Fruit fly (Drosophila melanogaster) whole organism, prepupa: ENCODE results near the gene PGRP-SB1.

ENCODE experiments used
- Blimp-1 ChIP-seq: fragments of 200-800 bp; sonication (Bioruptor generic); optimal IDR thresholded peaks from 3 replicates; lab custom pipeline; 2017; ENCODE audit warnings: missing biosample characterization, missing genetic modification characterization, mild to moderate bottlenecking, moderate library complexity, missing genetic modification reagents
- CG10631 ChIP-seq: fragments of 200-800 bp; sonication (Bioruptor generic); optimal IDR thresholded peaks from 2 replicates; lab custom pipeline; 2016; ENCODE audit warnings: missing biosample characterization, missing genetic modification characterization
- CG11294 ChIP-seq: fragments of 200-800 bp; sonication (Bioruptor generic); IDR thresholded peaks from 2 replicates; pipeline ENCODE4 v1.3.6; 2022; ENCODE audit warnings: missing biosample characterization, missing genetic modification characterization
- CG11762 ChIP-seq: fragments of 200-800 bp; sonication (Bioruptor generic); optimal IDR thresholded peaks from 3 replicates; lab custom pipeline; 2016; ENCODE audit warnings: missing biosample characterization, missing genetic modification characterization; ENCODE audit not compliant: insufficient read depth
- CG15336 ChIP-seq: fragments of 200-800 bp; sonication (Bioruptor generic); IDR thresholded peaks from 2 replicates; pipeline ENCODE4 v1.3.6; 2022; ENCODE audit warnings: missing biosample characterization, missing genetic modification characterization
- CG31627 ChIP-seq: fragments of 200-800 bp; sonication (Bioruptor generic); optimal IDR thresholded peaks from 3 replicates; lab custom pipeline; 2016; ENCODE audit warnings: missing biosample characterization, missing genetic modification characterization
- CG32006 ChIP-seq: fragments of 200-800 bp; sonication (Bioruptor generic); optimal IDR thresholded peaks from 3 replicates; lab custom pipeline; 2017; ENCODE audit warnings: missing biosample characterization, mild to moderate bottlenecking, missing genetic modification characterization
- CG4318 ChIP-seq: fragments of 200-800 bp; sonication (Bioruptor generic); optimal IDR thresholded peaks from 3 replicates; lab custom pipeline; 2017; ENCODE audit warnings: missing biosample characterization, mild to moderate bottlenecking, missing genetic modification characterization
- CG6276 ChIP-seq: fragments of 200-800 bp; sonication (Bioruptor generic); optimal IDR thresholded peaks from 2 replicates; lab custom pipeline; 2017; ENCODE audit warnings: missing biosample characterization, mild to moderate bottlenecking, missing genetic modification characterization
- CG8119 ChIP-seq: fragments of 200-800 bp; sonication (Bioruptor generic); IDR thresholded peaks from 3 replicates; pipeline ENCODE4 v1.3.6; 2022; ENCODE audit warnings: missing biosample characterization, missing genetic modification characterization
- CG8319 ChIP-seq: fragments of 200-800 bp; sonication (Bioruptor generic); optimal IDR thresholded peaks from 3 replicates; lab custom pipeline; 2016; ENCODE audit warnings: missing biosample characterization, missing genetic modification characterization
- Eip78C ChIP-seq: fragments of 200-800 bp; sonication (Bioruptor generic); peaks from one replicate; lab custom pipeline; 2016; ENCODE audit warnings: missing biosample characterization, missing genetic modification characterization
- Eip93F ChIP-seq: fragments of 200-800 bp; sonication (Bioruptor generic); optimal IDR thresholded peaks from 2 replicates; lab custom pipeline; 2016; ENCODE audit warnings: missing biosample characterization, mild to moderate bottlenecking, missing genetic modification characterization
- Ets21C ChIP-seq: fragments of 200-800 bp; sonication (Bioruptor generic); optimal IDR thresholded peaks from 3 replicates; lab custom pipeline; 2016; ENCODE audit warnings: missing biosample characterization, missing genetic modification characterization
- Ets96B ChIP-seq: fragments of 200-800 bp; optimal IDR thresholded peaks from 2 replicates; lab custom pipeline; 2019; ENCODE audit warnings: missing biosample characterization, mild to moderate bottlenecking, missing genetic modification characterization, moderate library complexity
- Gug ChIP-seq: fragments of 200-800 bp; sonication (Bioruptor generic); IDR thresholded peaks from 2 replicates; pipeline ENCODE4 v1.3.6; 2022; ENCODE audit warnings: missing biosample characterization, missing genetic modification characterization
- Hr38 ChIP-seq: sonication (Bioruptor generic); optimal IDR thresholded peaks from 2 replicates; lab custom pipeline; 2016; ENCODE audit warnings: missing biosample characterization, missing genetic modification characterization
- Hr39 ChIP-seq: fragments of 200-800 bp; sonication (Bioruptor generic); optimal IDR thresholded peaks from 2 replicates; lab custom pipeline; 2016; ENCODE audit warnings: missing biosample characterization, missing genetic modification characterization
- Hr4 ChIP-seq: fragments of 200-800 bp; sonication (Bioruptor generic); optimal IDR thresholded peaks from 3 replicates; lab custom pipeline; 2016; ENCODE audit warnings: missing biosample characterization, missing genetic modification characterization
- Lpt ChIP-seq: fragments of 200-800 bp; sonication (Bioruptor generic); optimal IDR thresholded peaks from 3 replicates; lab custom pipeline; 2016; ENCODE audit warnings: missing biosample characterization, missing genetic modification characterization
- OdsH ChIP-seq: fragments of 200-800 bp; sonication (Bioruptor generic); optimal IDR thresholded peaks from 3 replicates; lab custom pipeline; 2016; ENCODE audit warnings: missing biosample characterization, missing genetic modification characterization
- Sox14 ChIP-seq: fragments of 200-800 bp; sonication (Bioruptor generic); optimal IDR thresholded peaks from 3 replicates; lab custom pipeline; 2016; ENCODE audit warnings: missing biosample characterization, missing genetic modification characterization
- achi ChIP-seq: fragments of 200-800 bp; sonication (Bioruptor generic); optimal IDR thresholded peaks from 3 replicates; lab custom pipeline; 2016; ENCODE audit warnings: missing biosample characterization, missing genetic modification characterization
- cyc ChIP-seq: fragments of 200-800 bp; sonication (Bioruptor generic); optimal IDR thresholded peaks from 3 replicates; lab custom pipeline; 2016; ENCODE audit warnings: missing biosample characterization, missing genetic modification characterization
- dac ChIP-seq: fragments of 200-800 bp; sonication (Bioruptor generic); optimal IDR thresholded peaks from 2 replicates; lab custom pipeline; 2017; ENCODE audit warnings: missing biosample characterization, mild to moderate bottlenecking, missing genetic modification characterization
- esn ChIP-seq: fragments of 200-800 bp; sonication (Bioruptor generic); optimal IDR thresholded peaks from 2 replicates; lab custom pipeline; 2016; ENCODE audit warnings: missing biosample characterization, mild to moderate bottlenecking, missing genetic modification characterization, moderate library complexity
- fd85E ChIP-seq: fragments of 200-800 bp; sonication (Bioruptor generic); optimal IDR thresholded peaks from 3 replicates; lab custom pipeline; 2016; ENCODE audit warnings: missing biosample characterization, missing genetic modification characterization
- fkh ChIP-seq: fragments of 200-800 bp; sonication (Bioruptor generic); optimal IDR thresholded peaks from 3 replicates; lab custom pipeline; 2017; ENCODE audit warnings: missing biosample characterization, mild to moderate bottlenecking, missing genetic modification characterization, moderate library complexity
- lz ChIP-seq: fragments of 200-800 bp; sonication (Bioruptor generic); optimal IDR thresholded peaks from 3 replicates; lab custom pipeline; 2016; ENCODE audit warnings: missing biosample characterization, missing genetic modification characterization
- net ChIP-seq: fragments of 200-800 bp; sonication (Bioruptor generic); optimal IDR thresholded peaks from 3 replicates; lab custom pipeline; 2016; ENCODE audit warnings: missing biosample characterization, missing genetic modification characterization
- pdm3 ChIP-seq: fragments of 200-800 bp; sonication (Bioruptor generic); optimal IDR thresholded peaks from 3 replicates; lab custom pipeline; 2016; ENCODE audit warnings: missing biosample characterization, missing genetic modification characterization
- ss ChIP-seq, 2 experiments: fragments of 200-800 bp; sonication (Bioruptor generic); optimal IDR thresholded peaks; 2 replicates in 1 of 2; 3 replicates in 1 of 2; lab custom pipeline; 2017 to 2018; ENCODE audit warnings: mild to moderate bottlenecking in 2 of 2, missing biosample characterization in 2 of 2, missing genetic modification characterization in 2 of 2, moderate library complexity in 1 of 2
- svp ChIP-seq: fragments of 200-800 bp; sonication (Bioruptor generic); peaks from one replicate; lab custom pipeline; 2016; ENCODE audit warnings: missing biosample characterization, missing genetic modification characterization
- vri ChIP-seq: fragments of 200-800 bp; sonication (Bioruptor generic); optimal IDR thresholded peaks from 3 replicates; lab custom pipeline; 2016; ENCODE audit warnings: missing biosample characterization, mild to moderate bottlenecking, missing genetic modification characterization

Gene PGRP-SB1

dm6 chr3L:16693844-16694243, 33.9 kb downstream of the PGRP-SB1 start:
- peak; percentile 51 for TF ChIP-seq vri (GFP tag; lab: Kevin White, UChicago)
- no peak for TF ChIP-seq svp (GFP tag; lab: Kevin White, UChicago)
- no peak for TF ChIP-seq Gug (GFP tag; lab: Robert Waterston, UW)
- TF ChIP-seq CG11294 (GFP tag; lab: Robert Waterston, UW) = no peak
- no peak for TF ChIP-seq Ets21C (GFP tag; lab: Kevin White, UChicago)
- TF ChIP-seq Ets96B (tag; lab: Kevin White, UChicago) = no peak
- TF ChIP-seq esn (GFP tag; lab: Kevin White, UChicago) = no peak
- TF ChIP-seq Hr38 (GFP tag; lab: Kevin White, UChicago) = no peak
- TF ChIP-seq lz (GFP tag; lab: Kevin White, UChicago) = no peak
- TF ChIP-seq Eip93F = peak; percentile 11
- no peak for TF ChIP-seq CG15336
- no peak for TF ChIP-seq fkh
- no peak for TF ChIP-seq Eip78C (GFP tag; lab: Kevin White, UChicago)
- TF ChIP-seq, all 60 proteins: peak for 2

- TF ChIP-seq OdsH (GFP tag; lab: Kevin White, UChicago) (no peak), cyc (GFP tag; lab: Kevin White, UChicago) (no peak), Eip78C (GFP tag; lab: Kevin White, UChicago) (no peak), CG31627 (no peak), fd85E (GFP tag; lab: Kevin White, UChicago) (no peak), Blimp-1 (GFP tag; lab: Kevin White, UChicago) (no peak), net (GFP tag; lab: Kevin White, UChicago) (no peak), CG32006 (no peak), CG11762 (GFP tag; lab: Kevin White, UChicago) (no peak), Lpt (GFP tag; lab: Kevin White, UChicago) (no peak), dac (no peak), Ets96B (tag; lab: Kevin White, UChicago) (no peak)
Measured at dm6 chr3L:16690055-16690454, 37.7 kb downstream of the PGRP-SB1 start.

dm6 chr3L:16689491-16689890, 38.3 kb downstream of the PGRP-SB1 start:
- peak; percentile 4 to 57 for TF ChIP-seq ss (GFP tag; optimal IDR thresholded peaks at IDR 0.05; lab: Kevin White, UChicago)
- no peak for TF ChIP-seq vri (GFP tag; lab: Kevin White, UChicago)
- TF ChIP-seq CG8119 (GFP tag; lab: Robert Waterston, UW) = no peak
- no peak for TF ChIP-seq dac
- TF ChIP-seq CG6276 (GFP tag; lab: Kevin White, UChicago) = peak; percentile 19
- no peak for TF ChIP-seq Hr39 (GFP tag; lab: Kevin White, UChicago)
- peak; percentile 26 for TF ChIP-seq Eip78C (GFP tag; lab: Kevin White, UChicago)

- TF ChIP-seq pdm3 (GFP tag; lab: Kevin White, UChicago) (peak; percentile 26), Sox14 (peak; percentile 5), Hr4 (GFP tag; lab: Kevin White, UChicago) (peak; percentile 64), Hr39 (GFP tag; lab: Kevin White, UChicago) (no peak), svp (GFP tag; lab: Kevin White, UChicago) (no peak), OdsH (GFP tag; lab: Kevin White, UChicago) (peak; percentile 9), fkh (no peak), Ets21C (GFP tag; lab: Kevin White, UChicago) (no peak), CG4318 (GFP tag; lab: Kevin White, UChicago) (peak; percentile 17), achi (GFP tag; lab: Kevin White, UChicago) (peak; percentile 34), Gug (GFP tag; lab: Robert Waterston, UW) (peak; percentile 32; the same call in 1 of the 2 replicates), Eip93F (no peak), CG8319 (no peak), CG10631 (GFP tag; lab: Kevin White, UChicago) (peak; percentile 51), Eip78C (GFP tag; lab: Kevin White, UChicago) (peak; percentile 35), CG8119 (GFP tag; lab: Robert Waterston, UW) (peak; percentile 40; the same call in 1 of the 3 replicates), CG32006 (peak; percentile 70), Lpt (GFP tag; lab: Kevin White, UChicago) (peak; percentile 9)
- TF ChIP-seq, all 60 proteins: peak for 12
Measured at dm6 chr3L:16683007-16683406, 44.8 kb downstream of the PGRP-SB1 start.
